Fruit fly (Drosophila melanogaster): Measurements from ENCODE around the gene PH4alphaMP.

DNA sequence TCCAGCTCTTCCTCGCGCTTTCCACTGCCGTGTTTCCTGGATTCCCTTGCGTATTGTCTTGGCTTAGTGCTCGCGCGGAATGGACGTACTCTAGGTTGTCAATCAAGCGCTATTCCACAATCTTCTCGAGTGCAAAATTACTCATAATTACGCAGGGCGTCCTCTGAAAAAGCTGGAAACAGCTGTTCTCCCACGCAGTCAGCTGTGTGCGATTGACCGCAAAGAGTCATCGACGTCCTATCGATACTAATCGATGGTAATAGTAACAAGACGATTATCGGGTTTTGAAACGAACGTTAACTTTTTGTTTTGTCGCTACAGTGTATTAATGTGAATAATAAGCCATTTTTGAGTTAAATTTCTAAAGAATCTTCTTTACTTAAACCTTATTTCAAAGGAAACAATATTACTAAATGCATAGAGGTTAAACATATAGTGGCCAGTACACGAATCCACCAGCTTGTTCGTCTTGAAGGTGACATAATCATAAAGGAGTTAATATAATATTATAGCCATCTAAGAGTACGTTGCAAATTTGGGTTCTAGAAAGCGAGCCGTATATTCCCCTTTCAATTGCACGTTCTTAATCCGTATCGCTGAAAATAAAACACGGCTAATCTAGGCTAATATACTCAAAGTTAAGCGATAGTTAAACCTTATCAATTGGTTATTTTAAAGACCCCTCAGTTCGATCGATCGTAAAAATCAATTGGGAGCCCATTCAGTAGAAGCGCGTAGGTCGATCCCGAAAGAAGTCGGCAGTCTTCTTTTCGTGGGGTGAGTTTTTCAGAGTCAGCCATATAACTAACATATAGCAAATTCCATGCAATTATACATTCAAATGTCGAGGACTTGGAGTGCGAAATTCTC, 36.7 kb downstream of the PH4alphaMP start, which contains the start of the genes CG2224 and CDase:
- TF ChIP-seq net (GFP tag; optimal IDR thresholded peaks at IDR 0.05) (no peak), Sox102F (GFP tag; optimal IDR thresholded peaks at IDR 0.05) (no peak), dac (GFP tag; optimal IDR thresholded peaks at IDR 0.05) (no peak), Hr4 (GFP tag; optimal IDR thresholded peaks at IDR 0.05) (no peak), CG11902 (GFP tag; optimal IDR thresholded peaks at IDR 0.05) (no peak), Ets21C (GFP tag; optimal IDR thresholded peaks at IDR 0.05) (no peak), CG9139 (GFP tag; optimal IDR thresholded peaks at IDR 0.05) (no peak), CG10669 (GFP tag; optimal IDR thresholded peaks at IDR 0.05) (no peak), Met (GFP tag; optimal IDR thresholded peaks at IDR 0.05) (no peak), dsx (GFP tag; optimal IDR thresholded peaks at IDR 0.05; ENCODE audit: poor library complexity, severe bottlenecking) (no peak), CG6792 (GFP tag; optimal IDR thresholded peaks at IDR 0.05) (no peak), topi (GFP tag; optimal IDR thresholded peaks at IDR 0.05) (no peak)
